Worm (Caenorhabditis elegans) whole organism, L4 larva: ENCODE measurements around the gene rpb-2.

Experiments
- F26F4.8 ChIP-seq: fragments of 200-800 bp; sonication (Bioruptor generic); conservative IDR thresholded peaks from 2 replicates; pipeline ENCODE4 v1.3.6; 2022; ENCODE audit warnings: missing genetic modification characterization, missing compliant biosample characterization
- F37D6.2 ChIP-seq: sonication (generic microtip); optimal IDR thresholded peaks from 2 replicates; lab custom pipeline; 2016; ENCODE audit warnings: mild to moderate bottlenecking, missing genetic modification characterization, missing compliant biosample characterization
- F49E8.2 ChIP-seq: sonication (generic microtip); optimal IDR thresholded peaks from 2 replicates; lab custom pipeline; 2016; ENCODE audit warnings: missing compliant biosample characterization, mild to moderate bottlenecking, missing genetic modification characterization, borderline replicate concordance
- R02D3.7 ChIP-seq: fragments of 150-350 bp; sonication (generic microtip); optimal IDR thresholded peaks from 3 replicates; lab custom pipeline; 2014; ENCODE audit warnings: missing biosample characterization, missing genetic modification characterization
- T20F7.1 ChIP-seq: fragments of 200-800 bp; sonication (Bioruptor generic); optimal IDR thresholded peaks from 2 replicates; lab custom pipeline; 2018; ENCODE audit warnings: mild to moderate bottlenecking, missing genetic modification characterization, missing compliant biosample characterization
- Y105C5A.15 ChIP-seq: fragments of 200-800 bp; sonication (Bioruptor generic); IDR thresholded peaks from 2 replicates; pipeline ENCODE4 v1.3.6; 2022; ENCODE audit warnings: missing genetic modification characterization, missing compliant biosample characterization
- Y75B8A.6 ChIP-seq: fragments of 200-800 bp; sonication (Bioruptor generic); IDR thresholded peaks from 2 replicates; pipeline ENCODE4 v1.3.6; 2022; ENCODE audit warnings: missing genetic modification reagents, missing genetic modification characterization, missing compliant biosample characterization
- ZK337.2 ChIP-seq: fragments of 200-800 bp; sonication (Bioruptor generic); IDR thresholded peaks from 2 replicates; pipeline ENCODE4 v1.3.6; 2022; ENCODE audit warnings: missing genetic modification reagents, missing genetic modification characterization, missing compliant biosample characterization
- aha-1 ChIP-seq: fragments of 150-350 bp; peaks from one replicate; lab custom pipeline; 2014; ENCODE audit warnings: missing biosample characterization, missing genetic modification characterization
- aly-2 ChIP-seq: sonication (generic microtip); optimal IDR thresholded peaks from 2 replicates; lab custom pipeline; 2018; ENCODE audit warnings: missing biosample characterization, missing genetic modification characterization
- ama-1 ChIP-seq: fragments of 150-350 bp; optimal IDR thresholded peaks from 2 replicates; lab custom pipeline; 2014; ENCODE audit warnings: inconsistent platforms, mixed read lengths
- ceh-28 ChIP-seq: fragments of 150-350 bp; optimal IDR thresholded peaks from 2 replicates; lab custom pipeline; 2014; ENCODE audit warnings: missing biosample characterization, missing genetic modification reagents, missing genetic modification characterization
- ceh-32 ChIP-seq: sonication (generic microtip); optimal IDR thresholded peaks from 2 replicates; lab custom pipeline; 2016; ENCODE audit warnings: mild to moderate bottlenecking, missing genetic modification characterization, missing compliant biosample characterization; ENCODE audit not compliant: poor library complexity
- ceh-62 ChIP-seq: sonication (generic microtip); optimal IDR thresholded peaks from 2 replicates; lab custom pipeline; 2017; ENCODE audit warnings: missing biosample characterization, missing genetic modification characterization
- ceh-82 ChIP-seq: sonication (generic microtip); optimal IDR thresholded peaks from 2 replicates; lab custom pipeline; 2017; ENCODE audit warnings: missing biosample characterization, missing genetic modification characterization
- daf-16 ChIP-seq, 3 experiments: sonication (generic microtip); optimal IDR thresholded peaks; 2 replicates each; lab custom pipeline; 2016 to 2017; ENCODE audit warnings: missing genetic modification characterization in 3 of 3, missing genetic modification reagents in 3 of 3, mild to moderate bottlenecking in 2 of 3, missing compliant biosample characterization in 2 of 3, missing biosample characterization in 1 of 3, moderate library complexity in 1 of 3
- daf-8 ChIP-seq: fragments of 200-800 bp; sonication (Bioruptor generic); IDR thresholded peaks from 2 replicates; pipeline ENCODE4 v1.3.6; 2022; ENCODE audit warnings: missing genetic modification characterization, missing compliant biosample characterization
- dmd-6 ChIP-seq: fragments of 200-800 bp; sonication (Bioruptor generic); IDR thresholded peaks from 2 replicates; pipeline ENCODE4 v1.3.6; 2022; ENCODE audit warnings: missing genetic modification reagents, missing genetic modification characterization, missing compliant biosample characterization
- dmd-9 ChIP-seq: fragments of 200-800 bp; sonication (Bioruptor generic); IDR thresholded peaks from 2 replicates; pipeline ENCODE4 v1.3.6; 2022; ENCODE audit warnings: missing genetic modification reagents, missing genetic modification characterization, missing compliant biosample characterization
- dpl-1 ChIP-seq: fragments of 150-350 bp; optimal IDR thresholded peaks from 2 replicates; lab custom pipeline; 2014; ENCODE audit warnings: missing biosample characterization, missing genetic modification reagents, missing genetic modification characterization
- duxl-1 ChIP-seq: sonication (generic microtip); optimal IDR thresholded peaks from 2 replicates; lab custom pipeline; 2016; ENCODE audit warnings: mild to moderate bottlenecking, missing genetic modification characterization, moderate library complexity, missing compliant biosample characterization; ENCODE audit not compliant: poor library complexity
- egl-27 ChIP-seq: sonication (generic microtip); optimal IDR thresholded peaks from 3 replicates; lab custom pipeline; 2017; ENCODE audit warnings: missing biosample characterization, missing genetic modification reagents, missing genetic modification characterization
- egl-43 ChIP-seq: fragments of 200-800 bp; sonication (Bioruptor generic); IDR thresholded peaks from 2 replicates; pipeline ENCODE4 v1.3.6; 2022; ENCODE audit warnings: missing genetic modification reagents, missing genetic modification characterization, missing compliant biosample characterization
- fos-1 ChIP-seq: fragments of 150-350 bp; optimal IDR thresholded peaks from 2 replicates; lab custom pipeline; 2014; ENCODE audit warnings: missing biosample characterization, missing genetic modification characterization
- hlh-30 ChIP-seq: sonication (generic microtip); optimal IDR thresholded peaks from 2 replicates; lab custom pipeline; 2017; ENCODE audit warnings: antibody characterized with exemption, mild to moderate bottlenecking, missing genetic modification characterization, missing compliant biosample characterization; ENCODE audit not compliant: insufficient read depth
- jun-1 ChIP-seq: fragments of 150-350 bp; optimal IDR thresholded peaks from 2 replicates; lab custom pipeline; 2014; ENCODE audit warnings: missing biosample characterization, missing genetic modification reagents, missing genetic modification characterization
- lim-7 ChIP-seq: fragments of 200-800 bp; sonication (Bioruptor generic); IDR thresholded peaks from 2 replicates; pipeline ENCODE4 v1.3.6; 2022; ENCODE audit warnings: missing genetic modification characterization, missing compliant biosample characterization
- lin-15B ChIP-seq: fragments of 150-350 bp; sonication (generic microtip); optimal IDR thresholded peaks from 3 replicates; lab custom pipeline; 2014; ENCODE audit warnings: missing biosample characterization, missing genetic modification characterization
- lin-39 ChIP-seq: fragments of 150-350 bp; optimal IDR thresholded peaks from 2 replicates; lab custom pipeline; 2014; ENCODE audit warnings: missing biosample characterization, missing genetic modification reagents, missing genetic modification characterization
- madf-9 ChIP-seq: fragments of 200-800 bp; sonication (Bioruptor generic); conservative IDR thresholded peaks from 2 replicates; pipeline ENCODE4 v1.3.6; 2022; ENCODE audit warnings: missing genetic modification reagents, missing genetic modification characterization, missing compliant biosample characterization
- mep-1 ChIP-seq: fragments of 150-350 bp; sonication (generic microtip); optimal IDR thresholded peaks from 3 replicates; lab custom pipeline; 2014; ENCODE audit warnings: missing biosample characterization, missing genetic modification characterization
- mes-2 ChIP-seq: sonication (generic microtip); optimal IDR thresholded peaks from 2 replicates; lab custom pipeline; 2016; ENCODE audit warnings: missing genotype, mild to moderate bottlenecking, missing genetic modification characterization, missing compliant biosample characterization; ENCODE audit not compliant: poor library complexity, severe bottlenecking
- mxl-2 ChIP-seq: fragments of 200-800 bp; sonication (Bioruptor generic); conservative IDR thresholded peaks from 2 replicates; pipeline ENCODE4 v1.3.6; 2022; ENCODE audit warnings: missing genetic modification reagents, missing genetic modification characterization, missing compliant biosample characterization
- nhr-25 ChIP-seq: sonication (generic microtip); optimal IDR thresholded peaks from 2 replicates; lab custom pipeline; 2017; ENCODE audit warnings: missing genetic modification characterization, mild to moderate bottlenecking, missing compliant biosample characterization, antibody characterized with exemption, moderate library complexity, borderline replicate concordance; ENCODE audit not compliant: insufficient read depth
- nhr-28 ChIP-seq: fragments of 150-350 bp; optimal IDR thresholded peaks from 2 replicates; lab custom pipeline; 2014; ENCODE audit warnings: missing biosample characterization, missing genetic modification characterization
- nhr-42 ChIP-seq: fragments of 200-800 bp; sonication (Bioruptor generic); IDR thresholded peaks from 2 replicates; pipeline ENCODE4 v1.3.6; 2022; ENCODE audit warnings: missing genetic modification characterization, missing compliant biosample characterization
- nhr-6 ChIP-seq: fragments of 150-350 bp; optimal IDR thresholded peaks from 2 replicates; lab custom pipeline; 2014; ENCODE audit warnings: missing biosample characterization, missing genetic modification characterization
- rbr-2 ChIP-seq: sonication (generic microtip); optimal IDR thresholded peaks from 2 replicates; lab custom pipeline; 2016; ENCODE audit warnings: missing genotype, missing genetic modification characterization, missing compliant biosample characterization
- saeg-2 ChIP-seq: fragments of 200-800 bp; sonication (Bioruptor generic); IDR thresholded peaks from 2 replicates; pipeline ENCODE4 v1.3.6; 2022; ENCODE audit warnings: missing genetic modification reagents, missing genetic modification characterization, missing compliant biosample characterization
- skn-1 ChIP-seq: fragments of 150-350 bp; optimal IDR thresholded peaks from 2 replicates; lab custom pipeline; 2014; ENCODE audit warnings: missing biosample characterization, missing genetic modification characterization
- snpc-1.2 ChIP-seq: fragments of 200-800 bp; sonication (Bioruptor generic); IDR thresholded peaks from 2 replicates; pipeline ENCODE4 v1.3.6; 2022; ENCODE audit warnings: missing genetic modification reagents, missing genetic modification characterization, missing compliant biosample characterization
- spr-1 ChIP-seq: sonication (generic microtip); optimal IDR thresholded peaks from 2 replicates; lab custom pipeline; 2016; ENCODE audit warnings: mild to moderate bottlenecking, missing genetic modification characterization, missing compliant biosample characterization
- spr-3 ChIP-seq: fragments of 200-800 bp; sonication (Bioruptor generic); optimal IDR thresholded peaks from 2 replicates; lab custom pipeline; 2018; ENCODE audit warnings: mild to moderate bottlenecking, missing genetic modification characterization, missing compliant biosample characterization
- tag-97 ChIP-seq: fragments of 200-800 bp; sonication (Bioruptor generic); IDR thresholded peaks from 2 replicates; pipeline ENCODE4 v1.3.6; 2022; ENCODE audit warnings: missing genetic modification characterization, missing compliant biosample characterization
- unc-130 ChIP-seq: sonication (generic microtip); optimal IDR thresholded peaks from 2 replicates; lab custom pipeline; 2016; ENCODE audit warnings: missing genetic modification reagents, missing genetic modification characterization, missing compliant biosample characterization
- zfp-3 ChIP-seq: fragments of 200-800 bp; sonication (Bioruptor generic); conservative IDR thresholded peaks from 2 replicates; pipeline ENCODE4 v1.3.6; 2022; ENCODE audit warnings: missing genetic modification reagents, missing genetic modification characterization, missing compliant biosample characterization
- zip-11 ChIP-seq: fragments of 200-800 bp; sonication (Bioruptor generic); IDR thresholded peaks from 2 replicates; pipeline ENCODE4 v1.3.6; 2022; ENCODE audit warnings: missing genetic modification characterization, missing compliant biosample characterization
- ztf-7 ChIP-seq: fragments of 150-350 bp; optimal IDR thresholded peaks from 2 replicates; lab custom pipeline; 2014; ENCODE audit warnings: missing biosample characterization, missing genetic modification characterization

Gene rpb-2

DNA sequence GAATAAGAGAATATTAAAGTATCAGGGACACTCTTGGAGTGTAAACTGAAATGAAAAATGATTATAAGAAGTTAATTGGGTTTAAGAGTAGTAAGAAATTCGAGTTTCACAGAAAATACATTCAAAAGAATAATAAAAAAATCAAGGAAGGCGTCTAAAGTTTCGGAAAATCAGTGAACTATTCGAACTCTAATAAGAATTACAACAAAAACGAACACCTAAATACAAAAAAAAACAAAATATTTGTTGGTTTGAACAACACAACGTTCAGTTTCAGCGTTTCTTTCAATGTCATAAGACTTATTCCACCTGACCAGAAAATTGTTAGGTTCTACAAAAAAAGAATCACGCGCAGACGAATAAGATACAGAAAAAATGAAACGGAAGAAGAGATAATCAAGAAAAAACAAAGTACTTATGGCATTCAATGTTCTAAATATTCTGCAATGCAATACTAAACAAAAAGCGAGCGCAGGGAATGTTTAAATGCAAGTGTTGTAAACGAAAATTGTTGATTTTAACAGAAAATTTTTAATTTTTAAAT, 40.3 kb upstream of the rpb-2 start, which contains the start of gene nhl-2:
TSS of gene nhl-2 (minus strand) at position 51 of the 544 bp plus-strand sequence.
- peak; percentile 5; the same call in 1 of the 2 replicates for TF ChIP-seq dmd-6 (GFP tag; lab: Robert Waterston, UW)
- no peak for TF ChIP-seq egl-27
- peak; percentile 50 for TF ChIP-seq aha-1
- no peak for TF ChIP-seq ztf-7 (tag; lab: Kevin White, UChicago)
- TF ChIP-seq F26F4.8 (GFP tag; lab: Robert Waterston, UW) = no peak
- no peak for TF ChIP-seq Y75B8A.6 (GFP tag; lab: Robert Waterston, UW)
- no peak for TF ChIP-seq daf-8 (GFP tag; lab: Robert Waterston, UW)
- no peak for TF ChIP-seq F49E8.2
- peak; percentile 76 for TF ChIP-seq hlh-30
- no peak for TF ChIP-seq mep-1 (tag; lab: Kevin White, UChicago)
- no peak for TF ChIP-seq aly-2 (tag; lab: Kevin White, UChicago)
- TF ChIP-seq R02D3.7 (tag; lab: Kevin White, UChicago) = no peak

DNA sequence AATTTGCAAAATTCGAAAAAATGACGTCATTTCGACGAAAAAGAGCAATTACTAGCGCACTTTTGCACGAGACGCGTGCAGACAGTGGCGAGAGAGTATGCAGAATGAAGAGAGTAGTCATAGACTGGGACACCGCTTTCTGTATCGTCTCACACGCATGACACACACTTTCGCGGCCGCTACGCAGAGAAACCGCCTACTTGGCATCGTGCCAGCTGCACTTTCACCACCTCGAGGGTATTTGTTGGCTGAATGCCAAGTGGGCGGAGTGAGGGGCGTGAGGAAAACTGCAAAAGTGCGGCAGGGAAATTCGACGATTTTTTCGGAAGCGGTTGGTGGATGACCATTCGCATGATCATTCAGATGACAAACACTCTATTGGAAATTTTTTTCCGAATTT, 39.6 kb upstream of the rpb-2 start:
- peak; percentile 96 for TF ChIP-seq dmd-9
- TF ChIP-seq daf-16 (GFP tag; optimal IDR thresholded peaks at IDR 0.05; lab: Kevin White, UChicago) = peak; percentile 78 to 97
- TF ChIP-seq daf-16 (tag; optimal IDR thresholded peaks at IDR 0.05; lab: Kevin White, UChicago) = peak; percentile 65
- peak; percentile 93 for TF ChIP-seq duxl-1
- peak; percentile 96 for TF ChIP-seq jun-1 (tag; lab: Kevin White, UChicago)
- TF ChIP-seq egl-43 = peak; percentile 98
- peak; percentile 100 for TF ChIP-seq saeg-2 (GFP tag; lab: Robert Waterston, UW)
- peak; percentile 88 for TF ChIP-seq ceh-32
- no peak for TF ChIP-seq zip-11 (GFP tag; lab: Robert Waterston, UW)
- TF ChIP-seq spr-1 (tag; lab: Kevin White, UChicago) = peak; percentile 96
- TF ChIP-seq ama-1 (lab: Kevin White, UChicago) = peak; percentile 68
- TF ChIP-seq lin-15B (tag; lab: Kevin White, UChicago) = peak; percentile 71
- no peak for TF ChIP-seq tag-97 (GFP tag; lab: Robert Waterston, UW)
- TF ChIP-seq ceh-62 (tag; lab: Kevin White, UChicago) = no peak
- TF ChIP-seq nhr-42 (GFP tag; lab: Robert Waterston, UW) = peak; percentile 96
- peak; percentile 99 for TF ChIP-seq rbr-2 (tag; lab: Kevin White, UChicago)
- peak; percentile 98 for TF ChIP-seq nhr-28
- TF ChIP-seq aly-2 (tag; lab: Kevin White, UChicago) = no peak
- TF ChIP-seq snpc-1.2 (GFP tag; lab: Robert Waterston, UW) = peak; percentile 78
- peak; percentile 73 for TF ChIP-seq lim-7 (GFP tag; lab: Robert Waterston, UW)
- TF ChIP-seq skn-1 (tag; lab: Kevin White, UChicago) = peak; percentile 64
- peak; percentile 94 for TF ChIP-seq mes-2 (tag; lab: Kevin White, UChicago)
- TF ChIP-seq Y105C5A.15 (GFP tag; lab: Robert Waterston, UW) = no peak
- TF ChIP-seq mxl-2 (GFP tag; lab: Robert Waterston, UW) = peak; percentile 88
- TF ChIP-seq spr-3 (GFP tag; lab: Kevin White, UChicago) = peak; percentile 93
- no peak for TF ChIP-seq R02D3.7 (tag; lab: Kevin White, UChicago)
- peak; percentile 36 for TF ChIP-seq ceh-28 (tag; lab: Kevin White, UChicago)
- TF ChIP-seq unc-130 (GFP tag; lab: Kevin White, UChicago) = peak; percentile 79
- peak; percentile 93 for TF ChIP-seq dpl-1
- TF ChIP-seq ceh-82 (tag; lab: Kevin White, UChicago) = peak; percentile 10
- TF ChIP-seq nhr-25 (tag; lab: Kevin White, UChicago) = peak; percentile 98
- peak; percentile 96 for TF ChIP-seq zfp-3 (GFP tag; lab: Robert Waterston, UW)
- peak; percentile 94; the same call in 1 of the 2 replicates for TF ChIP-seq daf-8 (GFP tag; lab: Robert Waterston, UW)
- TF ChIP-seq ztf-7 (tag; lab: Kevin White, UChicago) = peak; percentile 74
- peak; percentile 81; the same call in 1 of the 2 replicates for TF ChIP-seq ZK337.2 (GFP tag; lab: Robert Waterston, UW)
- TF ChIP-seq nhr-6 = peak; percentile 97
- TF ChIP-seq lin-39 = no peak
- TF ChIP-seq T20F7.1 = peak; percentile 95
- TF ChIP-seq madf-9 (GFP tag; lab: Robert Waterston, UW) = peak; percentile 97
- TF ChIP-seq fos-1 (tag; lab: Kevin White, UChicago) = no peak
- TF ChIP-seq F37D6.2 (tag; lab: Kevin White, UChicago) = peak; percentile 97
